Fruit fly (Drosophila melanogaster) whole organism, embryonic: ENCODE data around the gene FoxL1.

ENCODE experiments used
- CG3163 ChIP-seq: fragments of 200-800 bp; sonication (Bioruptor generic); optimal IDR thresholded peaks from 3 replicates; lab custom pipeline; 2016; ENCODE audit warnings: missing biosample characterization, missing genetic modification characterization
- CG7928 ChIP-seq: fragments of 200-800 bp; sonication (Bioruptor generic); optimal IDR thresholded peaks from 2 replicates; lab custom pipeline; 2017; ENCODE audit warnings: missing biosample characterization, mild to moderate bottlenecking, missing genetic modification characterization
- CG8359 ChIP-seq: fragments of 200-800 bp; sonication (Bioruptor generic); optimal IDR thresholded peaks from 2 replicates; lab custom pipeline; 2017; ENCODE audit warnings: missing biosample characterization, mild to moderate bottlenecking, missing genetic modification characterization, borderline replicate concordance
- CG8478 ChIP-seq: fragments of >200 bp; optimal IDR thresholded peaks from 2 replicates; lab custom pipeline; 2018
- Fer3 ChIP-seq: fragments of 200-800 bp; sonication (Bioruptor generic); optimal IDR thresholded peaks from 2 replicates; lab custom pipeline; 2018; ENCODE audit warnings: missing biosample characterization, mild to moderate bottlenecking, missing genetic modification characterization, moderate library complexity
- az2 ChIP-seq: fragments of 200-800 bp; sonication (Bioruptor generic); optimal IDR thresholded peaks from 3 replicates; lab custom pipeline; 2016; ENCODE audit warnings: missing biosample characterization, missing genetic modification characterization
- dm ChIP-seq: fragments of 200-800 bp; sonication (Bioruptor generic); optimal IDR thresholded peaks from 3 replicates; lab custom pipeline; 2016; ENCODE audit warnings: missing biosample characterization, missing genetic modification characterization
- psq ChIP-seq: fragments of 200-800 bp; sonication (Bioruptor generic); optimal IDR thresholded peaks from 2 replicates; lab custom pipeline; 2017; ENCODE audit warnings: missing biosample characterization, missing genetic modification characterization
- sug ChIP-seq: fragments of 200-800 bp; optimal IDR thresholded peaks from 2 replicates; lab custom pipeline; 2019; ENCODE audit warnings: missing biosample characterization, mild to moderate bottlenecking, missing genetic modification characterization, moderate library complexity
- tgo ChIP-seq: fragments of 200-800 bp; sonication (Bioruptor generic); IDR thresholded peaks from 3 replicates; pipeline ENCODE4 v1.3.6; 2022; ENCODE audit warnings: missing biosample characterization, missing genetic modification characterization

- TF ChIP-seq CG8478 (lab: Kevin White, UChicago) (no peak), CG7928 (GFP tag; lab: Kevin White, UChicago) (no peak), psq (GFP tag; lab: Kevin White, UChicago) (no peak), sug (tag; lab: Kevin White, UChicago) (no peak), az2 (GFP tag; lab: Kevin White, UChicago) (no peak), dm (GFP tag; lab: Kevin White, UChicago) (no peak), tgo (GFP tag; lab: Robert Waterston, UW) (no peak), CG3163 (GFP tag; lab: Kevin White, UChicago) (no peak), Fer3 (no peak), CG8359 (GFP tag; lab: Kevin White, UChicago) (no peak)
Observed at dm6 chr3L:4069069-4069468, 50.4 kb downstream of the FoxL1 start, which contains the start of gene CG32259.
